Worm (Caenorhabditis elegans) whole organism, L2 larva: Measurements from ENCODE around the gene R11D1.3.

ENCODE experiments used
- C34F6.9 ChIP-seq: fragments of 150-350 bp; optimal IDR thresholded peaks from 2 replicates; lab custom pipeline; 2014; ENCODE audit warnings: missing biosample characterization, missing genetic modification characterization
- F13H6.1 ChIP-seq: sonication (generic microtip); optimal IDR thresholded peaks from 2 replicates; lab custom pipeline; 2016; ENCODE audit warnings: missing genetic modification characterization, missing compliant biosample characterization
- R02D3.7 ChIP-seq: fragments of 150-350 bp; optimal IDR thresholded peaks from 2 replicates; lab custom pipeline; 2014; ENCODE audit warnings: missing biosample characterization, missing genetic modification characterization
- Y55F3AM.14 ChIP-seq: fragments of 200-800 bp; sonication (Bioruptor generic); optimal IDR thresholded peaks from 2 replicates; lab custom pipeline; 2018; ENCODE audit warnings: mild to moderate bottlenecking, missing genetic modification characterization, missing compliant biosample characterization
- ZK546.5 ChIP-seq: sonication (generic microtip); optimal IDR thresholded peaks from 2 replicates; lab custom pipeline; 2017; ENCODE audit warnings: missing biosample characterization, missing genetic modification characterization
- alr-1 ChIP-seq: fragments of 150-350 bp; optimal IDR thresholded peaks from 2 replicates; lab custom pipeline; 2014; ENCODE audit warnings: missing biosample characterization, missing genetic modification characterization
- aly-2 ChIP-seq: fragments of 150-350 bp; optimal IDR thresholded peaks from 2 replicates; lab custom pipeline; 2014; ENCODE audit warnings: missing biosample characterization, missing genetic modification characterization
- ama-1 ChIP-seq: fragments of 150-350 bp; optimal IDR thresholded peaks from 2 replicates; lab custom pipeline; 2018; ENCODE audit warnings: inconsistent platforms
- blmp-1 ChIP-seq: sonication (generic microtip); optimal IDR thresholded peaks from 2 replicates; lab custom pipeline; 2017; ENCODE audit warnings: missing genetic modification characterization, mild to moderate bottlenecking, missing compliant biosample characterization, antibody characterized with exemption, moderate library complexity; ENCODE audit not compliant: insufficient read depth
- ceh-16 ChIP-seq: fragments of 150-350 bp; optimal IDR thresholded peaks from 2 replicates; lab custom pipeline; 2014; ENCODE audit warnings: missing biosample characterization, missing genetic modification characterization
- dmd-4 ChIP-seq: sonication (generic microtip); optimal IDR thresholded peaks from 2 replicates; lab custom pipeline; 2017; ENCODE audit warnings: missing biosample characterization, missing genetic modification characterization
- egl-27 ChIP-seq: sonication (generic microtip); optimal IDR thresholded peaks from 3 replicates; lab custom pipeline; 2017; ENCODE audit warnings: missing biosample characterization, missing genetic modification reagents, missing genetic modification characterization
- elt-3 ChIP-seq: sonication (generic microtip); optimal IDR thresholded peaks from 2 replicates; lab custom pipeline; 2017; ENCODE audit warnings: missing biosample characterization, missing genetic modification characterization
- fos-1 ChIP-seq: fragments of 150-350 bp; optimal IDR thresholded peaks from 2 replicates; lab custom pipeline; 2014; ENCODE audit warnings: missing biosample characterization, missing genetic modification characterization
- lin-13 ChIP-seq: fragments of 150-350 bp; optimal IDR thresholded peaks from 2 replicates; lab custom pipeline; 2014; ENCODE audit warnings: missing biosample characterization, missing genetic modification reagents, missing genetic modification characterization
- lin-39 ChIP-seq: fragments of 150-350 bp; optimal IDR thresholded peaks from 2 replicates; lab custom pipeline; 2014; ENCODE audit warnings: missing biosample characterization, missing genetic modification reagents, missing genetic modification characterization
- lsy-2 ChIP-seq, 2 experiments: fragments of 150-350 bp in 1 of 2; sonication (generic microtip) in 1 of 2; optimal IDR thresholded peaks; 2 replicates each; lab custom pipeline; 2014 to 2017; ENCODE audit warnings: missing biosample characterization in 2 of 2, missing genetic modification characterization in 2 of 2
- nhr-10 ChIP-seq: sonication (generic microtip); optimal IDR thresholded peaks from 2 replicates; lab custom pipeline; 2017; ENCODE audit warnings: missing biosample characterization, missing genetic modification characterization
- nhr-11 ChIP-seq: fragments of 150-350 bp; optimal IDR thresholded peaks from 2 replicates; lab custom pipeline; 2014; ENCODE audit warnings: missing biosample characterization, missing genetic modification characterization
- nhr-12 ChIP-seq: fragments of 150-350 bp; optimal IDR thresholded peaks from 2 replicates; lab custom pipeline; 2014; ENCODE audit warnings: missing biosample characterization, missing genetic modification characterization
- nhr-129 ChIP-seq: fragments of 150-350 bp; optimal IDR thresholded peaks from 2 replicates; lab custom pipeline; 2014; ENCODE audit warnings: missing biosample characterization, missing genetic modification characterization
- nhr-23 ChIP-seq: fragments of 150-350 bp; optimal IDR thresholded peaks from 2 replicates; lab custom pipeline; 2014; ENCODE audit warnings: missing biosample characterization, missing genetic modification reagents, missing genetic modification characterization
- nhr-25 ChIP-seq: fragments of 150-350 bp; sonication (generic microtip); optimal IDR thresholded peaks from 3 replicates; lab custom pipeline; 2014; ENCODE audit warnings: missing biosample characterization, missing genetic modification characterization
- nhr-6 ChIP-seq: fragments of 150-350 bp; optimal IDR thresholded peaks from 2 replicates; lab custom pipeline; 2014; ENCODE audit warnings: missing biosample characterization, missing genetic modification characterization
- peb-1 ChIP-seq: fragments of 150-350 bp; optimal IDR thresholded peaks from 2 replicates; lab custom pipeline; 2014; ENCODE audit warnings: missing biosample characterization, missing genetic modification characterization
- sem-4 ChIP-seq: fragments of 150-350 bp; optimal IDR thresholded peaks from 2 replicates; lab custom pipeline; 2014; ENCODE audit warnings: missing biosample characterization, missing genetic modification reagents, missing genetic modification characterization
- skn-1 ChIP-seq: sonication (generic microtip); optimal IDR thresholded peaks from 2 replicates; lab custom pipeline; 2017; ENCODE audit warnings: missing biosample characterization, missing genetic modification characterization
- sma-3 ChIP-seq: sonication (generic microtip); optimal IDR thresholded peaks from 2 replicates; lab custom pipeline; 2016; ENCODE audit warnings: missing genetic modification reagents, missing genetic modification characterization, missing compliant biosample characterization
- sma-9 ChIP-seq, 2 experiments: fragments of 150-350 bp in 1 of 2; sonication (generic microtip) in 1 of 2; optimal IDR thresholded peaks; 2 replicates each; lab custom pipeline; 2014 to 2016; ENCODE audit warnings: missing genetic modification characterization in 2 of 2, mild to moderate bottlenecking in 1 of 2, missing biosample characterization in 1 of 2, missing compliant biosample characterization in 1 of 2, missing genetic modification reagents in 1 of 2, moderate library complexity in 1 of 2
- unc-55 ChIP-seq: fragments of 150-350 bp; sonication (generic microtip); optimal IDR thresholded peaks from 3 replicates; lab custom pipeline; 2014; ENCODE audit warnings: missing biosample characterization, missing genetic modification reagents, missing genetic modification characterization
- zag-1 ChIP-seq: fragments of 150-350 bp; optimal IDR thresholded peaks from 2 replicates; lab custom pipeline; 2014; ENCODE audit warnings: missing biosample characterization, missing genetic modification characterization
- ztf-1 ChIP-seq: fragments of 200-800 bp; sonication (Bioruptor generic); conservative IDR thresholded peaks from 2 replicates; pipeline ENCODE4 v1.3.6; 2022; ENCODE audit warnings: missing genetic modification characterization, missing compliant biosample characterization
- ztf-11 ChIP-seq: sonication (generic microtip); optimal IDR thresholded peaks from 2 replicates; lab custom pipeline; 2017; ENCODE audit warnings: missing biosample characterization, missing genetic modification characterization
- ztf-4 ChIP-seq: fragments of 150-350 bp; optimal IDR thresholded peaks from 2 replicates; lab custom pipeline; 2014; ENCODE audit warnings: missing biosample characterization, missing genetic modification characterization

Gene R11D1.3

DNA sequence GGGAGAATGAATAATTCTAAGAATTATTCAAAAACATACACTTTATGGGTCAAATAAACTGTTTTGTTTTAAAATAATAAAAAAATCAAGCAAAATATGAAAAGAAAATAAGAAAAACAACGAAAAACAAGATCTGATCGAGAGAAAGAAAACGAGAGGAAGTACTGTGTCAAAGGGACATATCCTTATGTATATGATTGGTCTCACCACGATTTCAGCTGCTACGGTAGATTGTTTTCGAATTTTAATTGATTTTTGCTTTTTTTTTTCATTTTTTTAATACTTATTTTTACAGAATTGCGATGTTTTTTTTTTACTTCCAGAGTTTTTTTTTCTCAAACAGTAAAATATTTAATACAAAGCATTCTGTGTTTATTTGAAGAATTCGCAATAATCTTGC is 15.1 kb downstream of the R11D1.3 start:
- no peak for TF ChIP-seq nhr-12
- no peak for TF ChIP-seq sem-4 (tag; lab: Kevin White, UChicago)
- no peak for TF ChIP-seq nhr-129 (tag; lab: Kevin White, UChicago)
- TF ChIP-seq elt-3 = no peak
- TF ChIP-seq alr-1 (tag; lab: Kevin White, UChicago) = no peak
- TF ChIP-seq ceh-16 (tag; lab: Kevin White, UChicago) = no peak
- no peak for TF ChIP-seq aly-2 (tag; lab: Kevin White, UChicago)
- TF ChIP-seq ama-1 (lab: Kevin White, UChicago) = no peak
- no peak for TF ChIP-seq F13H6.1
- TF ChIP-seq Y55F3AM.14 (GFP tag; lab: Kevin White, UChicago) = no peak
- TF ChIP-seq nhr-23 (tag; lab: Kevin White, UChicago) = no peak
- TF ChIP-seq, all 48 proteins: peak for 0

DNA sequence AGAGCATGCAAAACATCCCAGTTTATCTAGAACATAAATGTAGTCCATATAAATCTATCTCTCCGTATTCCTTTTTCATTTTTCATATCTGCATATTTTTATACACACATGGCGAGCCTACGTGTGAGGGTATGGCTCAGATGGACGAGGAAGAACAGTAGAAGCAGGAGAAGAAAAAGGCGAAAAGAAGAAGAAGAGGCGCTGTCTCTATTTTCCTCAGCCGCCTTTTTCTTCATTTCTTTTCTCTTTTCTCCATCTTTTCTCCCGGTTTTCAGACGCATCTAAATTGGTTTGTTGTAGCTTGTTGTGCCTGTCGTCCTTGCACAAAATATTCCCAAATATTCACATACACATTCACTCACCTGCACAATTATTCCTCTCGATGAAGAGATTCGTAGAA is 15.9 kb downstream of the R11D1.3 start, which contains the start of gene K10C8.4:
K10C8.4 (plus strand) TSS at position 301 of the 400 bp plus-strand sequence.
- TF ChIP-seq C34F6.9 (peak; percentile 15), ama-1 (lab: Kevin White, UChicago) (no peak), unc-55 (GFP tag; lab: Kevin White, UChicago) (peak; percentile 5)

DNA sequence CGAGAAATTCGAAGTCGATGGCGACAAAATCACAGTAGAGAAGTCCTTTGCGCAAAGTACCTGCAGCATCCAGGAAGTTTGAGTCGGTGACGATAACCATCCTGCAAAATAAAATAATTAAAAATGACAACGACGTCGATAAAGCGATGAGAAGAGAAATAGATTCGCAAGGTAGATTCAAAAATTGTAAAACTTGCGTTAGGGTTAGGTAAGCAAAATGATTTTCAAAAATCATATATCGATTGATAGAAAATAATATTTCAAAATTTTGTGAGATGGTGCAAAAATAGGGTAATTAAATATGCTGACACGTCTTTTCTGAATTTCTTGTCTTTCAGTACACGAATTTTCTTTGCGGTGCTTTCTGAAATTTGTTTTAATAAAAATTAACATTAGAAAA is 16.7 kb downstream of the R11D1.3 start, which contains the start of gene parn-1:
parn-1 (minus strand) TSS at position 101 of the 400 bp plus-strand sequence.
- no peak for TF ChIP-seq ztf-4 (tag; lab: Kevin White, UChicago)

DNA sequence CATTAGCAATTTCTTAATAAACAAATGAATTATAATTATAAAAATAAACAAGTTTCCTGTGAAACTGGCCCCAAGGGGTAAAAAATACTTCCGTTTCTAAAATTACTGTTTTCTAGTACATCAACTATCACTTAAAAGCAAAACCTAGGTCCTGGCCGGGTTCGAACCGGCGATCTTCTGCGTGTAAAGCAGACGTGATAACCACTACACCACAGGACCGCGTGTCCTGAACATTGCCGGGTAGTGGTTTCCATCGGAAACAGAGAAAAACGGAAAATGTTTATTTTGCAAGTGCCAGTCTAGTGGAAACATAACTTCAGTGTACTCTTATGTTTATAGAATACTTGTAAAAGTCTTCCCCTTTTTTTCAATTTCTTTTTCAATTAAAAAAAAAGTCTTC is 28.7 kb downstream of the R11D1.3 start:
- TF ChIP-seq nhr-25 (tag; lab: Kevin White, UChicago) (no peak), fos-1 (tag; lab: Kevin White, UChicago) (peak; percentile 3)
- TF ChIP-seq, all 48 proteins: peak for 1

DNA sequence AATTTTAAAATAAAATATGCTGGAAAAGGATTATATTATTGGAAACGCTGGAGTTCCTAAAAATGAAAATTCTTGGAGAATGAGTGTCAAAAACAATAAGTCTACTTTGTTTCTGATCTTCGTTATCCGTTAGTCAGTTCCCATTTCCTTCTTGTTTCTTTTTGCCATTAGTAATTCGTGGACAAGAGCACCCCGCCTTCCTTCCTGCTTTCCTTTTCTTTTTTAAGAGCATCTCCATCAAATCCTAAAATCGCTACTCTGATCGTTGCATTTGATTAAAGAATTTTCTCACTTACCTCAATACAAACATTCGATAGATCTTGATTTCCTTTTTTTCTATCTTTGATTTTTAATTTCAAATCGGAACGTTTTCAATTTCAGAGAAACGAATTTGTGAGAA is 32.1 kb downstream of the R11D1.3 start, which contains the start of gene frpr-15:
frpr-15 (plus strand) TSS at position 301 of the 400 bp plus-strand sequence.
- TF ChIP-seq lin-39 (tag; lab: Kevin White, UChicago) (no peak), egl-27 (no peak), blmp-1 (tag; lab: Kevin White, UChicago) (no peak), ZK546.5 (tag; lab: Kevin White, UChicago) (no peak), zag-1 (tag; lab: Kevin White, UChicago) (no peak), ceh-16 (tag; lab: Kevin White, UChicago) (no peak), nhr-6 (no peak), aly-2 (tag; lab: Kevin White, UChicago) (no peak), sma-3 (GFP tag; lab: Kevin White, UChicago) (no peak), skn-1 (no peak), ztf-1 (no peak), C34F6.9 (no peak), nhr-11 (no peak), F13H6.1 (no peak), peb-1 (tag; lab: Kevin White, UChicago) (no peak), nhr-10 (no peak), nhr-25 (tag; lab: Kevin White, UChicago) (no peak)
- TF ChIP-seq, all 48 proteins: peak for 0

DNA sequence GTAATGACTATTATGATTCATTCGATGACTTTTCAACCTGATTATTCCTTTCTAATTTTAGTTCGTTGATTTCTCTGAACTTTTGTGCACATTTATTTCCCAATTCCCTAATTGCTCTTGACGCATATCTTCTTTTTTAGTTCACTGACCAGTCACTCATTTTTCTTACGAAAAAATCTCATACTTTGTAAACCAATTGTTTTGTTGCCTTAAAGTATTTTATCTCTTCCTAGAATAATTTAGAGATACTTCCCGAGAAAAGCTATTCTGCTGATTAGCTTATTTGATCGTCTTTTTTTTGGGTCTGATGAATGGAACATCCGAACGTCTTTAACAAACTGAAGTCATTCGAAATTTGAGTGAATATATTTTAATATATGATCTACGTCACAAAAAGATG is 32.6 kb downstream of the R11D1.3 start:
- TF ChIP-seq lin-13 (GFP tag; lab: Kevin White, UChicago) (no peak), zag-1 (tag; lab: Kevin White, UChicago) (no peak), sma-3 (GFP tag; lab: Kevin White, UChicago) (no peak), R02D3.7 (tag; lab: Kevin White, UChicago) (no peak), dmd-4 (no peak), nhr-11 (no peak), lsy-2 (tag; optimal IDR thresholded peaks at IDR 0.05; lab: Kevin White, UChicago) (no peak), nhr-10 (no peak), sma-9 (GFP tag; optimal IDR thresholded peaks at IDR 0.05; lab: Kevin White, UChicago) (no peak), sma-9 (tag; optimal IDR thresholded peaks at IDR 0.05; lab: Kevin White, UChicago) (no peak), ztf-1 (no peak), ztf-11 (no peak)
